Worm (Caenorhabditis elegans) whole organism, L2 larva: ENCODE results near the gene fipr-5.

Experiments used
- C34F6.9 ChIP-seq: fragments of 150-350 bp; optimal IDR thresholded peaks from 2 replicates; lab custom pipeline; 2014; ENCODE audit warnings: missing biosample characterization, missing genetic modification characterization
- R02D3.7 ChIP-seq: fragments of 150-350 bp; optimal IDR thresholded peaks from 2 replicates; lab custom pipeline; 2014; ENCODE audit warnings: missing biosample characterization, missing genetic modification characterization
- Y55F3AM.14 ChIP-seq: fragments of 200-800 bp; sonication (Bioruptor generic); optimal IDR thresholded peaks from 2 replicates; lab custom pipeline; 2018; ENCODE audit warnings: mild to moderate bottlenecking, missing genetic modification characterization, missing compliant biosample characterization
- alr-1 ChIP-seq: fragments of 150-350 bp; optimal IDR thresholded peaks from 2 replicates; lab custom pipeline; 2014; ENCODE audit warnings: missing biosample characterization, missing genetic modification characterization
- ama-1 ChIP-seq: fragments of 150-350 bp; optimal IDR thresholded peaks from 2 replicates; lab custom pipeline; 2018; ENCODE audit warnings: inconsistent platforms
- blmp-1 ChIP-seq: sonication (generic microtip); optimal IDR thresholded peaks from 2 replicates; lab custom pipeline; 2017; ENCODE audit warnings: missing genetic modification characterization, mild to moderate bottlenecking, missing compliant biosample characterization, antibody characterized with exemption, moderate library complexity; ENCODE audit not compliant: insufficient read depth
- crh-2 ChIP-seq: sonication (generic microtip); optimal IDR thresholded peaks from 2 replicates; lab custom pipeline; 2017; ENCODE audit warnings: missing biosample characterization, missing genetic modification characterization
- egl-27 ChIP-seq: sonication (generic microtip); optimal IDR thresholded peaks from 3 replicates; lab custom pipeline; 2017; ENCODE audit warnings: missing biosample characterization, missing genetic modification reagents, missing genetic modification characterization
- fos-1 ChIP-seq: fragments of 150-350 bp; optimal IDR thresholded peaks from 2 replicates; lab custom pipeline; 2014; ENCODE audit warnings: missing biosample characterization, missing genetic modification characterization
- gmeb-1 ChIP-seq: fragments of 150-350 bp; optimal IDR thresholded peaks from 2 replicates; lab custom pipeline; 2014; ENCODE audit warnings: missing biosample characterization, missing genetic modification characterization
- lin-13 ChIP-seq: fragments of 150-350 bp; optimal IDR thresholded peaks from 2 replicates; lab custom pipeline; 2014; ENCODE audit warnings: missing biosample characterization, missing genetic modification reagents, missing genetic modification characterization
- lin-39 ChIP-seq: fragments of 150-350 bp; optimal IDR thresholded peaks from 2 replicates; lab custom pipeline; 2014; ENCODE audit warnings: missing biosample characterization, missing genetic modification reagents, missing genetic modification characterization
- lsy-2 ChIP-seq, 2 experiments: fragments of 150-350 bp in 1 of 2; sonication (generic microtip) in 1 of 2; optimal IDR thresholded peaks; 2 replicates each; lab custom pipeline; 2014 to 2017; ENCODE audit warnings: missing biosample characterization in 2 of 2, missing genetic modification characterization in 2 of 2
- nhr-10 ChIP-seq: sonication (generic microtip); optimal IDR thresholded peaks from 2 replicates; lab custom pipeline; 2017; ENCODE audit warnings: missing biosample characterization, missing genetic modification characterization
- nhr-11 ChIP-seq: fragments of 150-350 bp; optimal IDR thresholded peaks from 2 replicates; lab custom pipeline; 2014; ENCODE audit warnings: missing biosample characterization, missing genetic modification characterization
- nhr-12 ChIP-seq: fragments of 150-350 bp; optimal IDR thresholded peaks from 2 replicates; lab custom pipeline; 2014; ENCODE audit warnings: missing biosample characterization, missing genetic modification characterization
- nhr-129 ChIP-seq: fragments of 150-350 bp; optimal IDR thresholded peaks from 2 replicates; lab custom pipeline; 2014; ENCODE audit warnings: missing biosample characterization, missing genetic modification characterization
- nhr-23 ChIP-seq: fragments of 150-350 bp; optimal IDR thresholded peaks from 2 replicates; lab custom pipeline; 2014; ENCODE audit warnings: missing biosample characterization, missing genetic modification reagents, missing genetic modification characterization
- nhr-237 ChIP-seq: fragments of 150-350 bp; optimal IDR thresholded peaks from 2 replicates; lab custom pipeline; 2014; ENCODE audit warnings: missing biosample characterization, missing genetic modification characterization
- nhr-25 ChIP-seq: fragments of 150-350 bp; sonication (generic microtip); optimal IDR thresholded peaks from 3 replicates; lab custom pipeline; 2014; ENCODE audit warnings: missing biosample characterization, missing genetic modification characterization
- nhr-6 ChIP-seq: fragments of 150-350 bp; optimal IDR thresholded peaks from 2 replicates; lab custom pipeline; 2014; ENCODE audit warnings: missing biosample characterization, missing genetic modification characterization
- nhr-77 ChIP-seq: fragments of 150-350 bp; optimal IDR thresholded peaks from 2 replicates; lab custom pipeline; 2014; ENCODE audit warnings: missing biosample characterization, missing genetic modification characterization
- peb-1 ChIP-seq: fragments of 150-350 bp; optimal IDR thresholded peaks from 2 replicates; lab custom pipeline; 2014; ENCODE audit warnings: missing biosample characterization, missing genetic modification characterization
- sma-3 ChIP-seq: sonication (generic microtip); optimal IDR thresholded peaks from 2 replicates; lab custom pipeline; 2016; ENCODE audit warnings: missing genetic modification reagents, missing genetic modification characterization, missing compliant biosample characterization
- sma-9 ChIP-seq, 2 experiments: fragments of 150-350 bp in 1 of 2; sonication (generic microtip) in 1 of 2; optimal IDR thresholded peaks; 2 replicates each; lab custom pipeline; 2014 to 2016; ENCODE audit warnings: missing genetic modification characterization in 2 of 2, mild to moderate bottlenecking in 1 of 2, missing biosample characterization in 1 of 2, missing compliant biosample characterization in 1 of 2, missing genetic modification reagents in 1 of 2, moderate library complexity in 1 of 2
- snpc-4 ChIP-seq: fragments of 150-350 bp; optimal IDR thresholded peaks from 2 replicates; lab custom pipeline; 2014; ENCODE audit warnings: missing biosample characterization, missing genetic modification characterization
- unc-39 ChIP-seq: fragments of 150-350 bp; optimal IDR thresholded peaks from 2 replicates; lab custom pipeline; 2014; ENCODE audit warnings: missing biosample characterization, missing genetic modification characterization
- unc-55 ChIP-seq: fragments of 150-350 bp; sonication (generic microtip); optimal IDR thresholded peaks from 3 replicates; lab custom pipeline; 2014; ENCODE audit warnings: missing biosample characterization, missing genetic modification reagents, missing genetic modification characterization
- unc-62 ChIP-seq: fragments of 150-350 bp; optimal IDR thresholded peaks from 2 replicates; lab custom pipeline; 2014; ENCODE audit warnings: missing biosample characterization, missing genetic modification reagents, missing genetic modification characterization
- ztf-11 ChIP-seq: sonication (generic microtip); optimal IDR thresholded peaks from 2 replicates; lab custom pipeline; 2017; ENCODE audit warnings: missing biosample characterization, missing genetic modification characterization

Gene fipr-5

ce11 chrV:10204863-10205338 lies 16.3 kb downstream of the fipr-5 start, which contains the start of the genes ZK856.19 and ZK856.11 (continued):
- TF ChIP-seq alr-1 (no peak), nhr-6 (no peak), nhr-237 (no peak), R02D3.7 (tag; lab: Kevin White, UChicago) (peak; percentile 52)

DNA sequence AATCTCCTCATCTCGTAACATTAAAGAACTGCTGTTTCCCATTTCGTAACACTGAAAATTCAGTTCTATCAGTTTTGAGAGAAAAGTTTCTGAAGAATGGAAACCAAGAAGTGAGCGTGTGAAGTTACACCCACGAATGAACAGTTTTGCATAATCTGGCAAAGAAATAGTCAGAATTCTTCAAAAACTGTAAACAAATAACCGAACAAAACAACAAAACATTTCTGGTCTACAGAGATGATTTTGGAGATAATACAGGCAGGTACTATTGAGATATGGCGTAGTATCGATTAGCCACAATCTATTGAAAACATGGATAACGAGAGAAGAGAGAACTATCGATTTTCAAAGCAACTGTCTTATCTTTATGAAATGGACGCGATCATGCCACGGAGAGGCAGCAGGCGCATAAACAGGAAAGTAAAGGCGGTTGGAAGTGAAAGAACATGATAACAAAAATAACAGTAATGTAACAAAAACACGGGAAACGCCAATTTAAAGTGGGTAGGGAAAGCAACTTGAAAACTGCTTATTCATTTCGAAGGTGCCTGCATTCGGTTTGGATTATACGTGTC lies 17.7 kb downstream of the fipr-5 start, which contains the start of gene chpf-1:
chpf-1 (minus strand) TSS at position 51 of the 575 bp plus-strand sequence.
- TF ChIP-seq nhr-129 (tag; lab: Kevin White, UChicago) (peak; percentile 14), sma-9 (GFP tag; optimal IDR thresholded peaks at IDR 0.05; lab: Kevin White, UChicago) (peak; percentile 2), sma-9 (tag; optimal IDR thresholded peaks at IDR 0.05; lab: Kevin White, UChicago) (no peak), blmp-1 (tag; lab: Kevin White, UChicago) (peak; percentile 59), Y55F3AM.14 (GFP tag; lab: Kevin White, UChicago) (no peak), fos-1 (tag; lab: Kevin White, UChicago) (peak; percentile 70), nhr-11 (tag; lab: Kevin White, UChicago) (no peak), ama-1 (lab: Kevin White, UChicago) (peak; percentile 17), unc-39 (no peak), lsy-2 (tag; optimal IDR thresholded peaks at IDR 0.05; lab: Kevin White, UChicago) (peak in 1 of 2 experiments; percentile 0), crh-2 (tag; lab: Kevin White, UChicago) (peak; percentile 76)
- TF ChIP-seq, all 48 proteins: peak for 7

- TF ChIP-seq R02D3.7 (tag; lab: Kevin White, UChicago), result no peak
- no peak for TF ChIP-seq nhr-10 (tag; lab: Kevin White, UChicago)
- TF ChIP-seq nhr-23 (tag; lab: Kevin White, UChicago), result no peak
- no peak for TF ChIP-seq lin-13 (GFP tag; lab: Kevin White, UChicago)
- no peak for TF ChIP-seq sma-3 (GFP tag; lab: Kevin White, UChicago)
- no peak for TF ChIP-seq ztf-11 (tag; lab: Kevin White, UChicago)
- TF ChIP-seq unc-62 (GFP tag; lab: Kevin White, UChicago), result no peak
- no peak for TF ChIP-seq lin-39 (tag; lab: Kevin White, UChicago)
- TF ChIP-seq nhr-12 (tag; lab: Kevin White, UChicago), result no peak
- no peak for TF ChIP-seq gmeb-1 (tag; lab: Kevin White, UChicago)
- no peak for TF ChIP-seq egl-27 (tag; lab: Kevin White, UChicago)
- TF ChIP-seq peb-1 (tag; lab: Kevin White, UChicago), result no peak
- TF ChIP-seq, all 48 proteins: peak for 0
These were observed 18.9 kb downstream of the fipr-5 start for ce11 chrV:10202340-10202739.

DNA sequence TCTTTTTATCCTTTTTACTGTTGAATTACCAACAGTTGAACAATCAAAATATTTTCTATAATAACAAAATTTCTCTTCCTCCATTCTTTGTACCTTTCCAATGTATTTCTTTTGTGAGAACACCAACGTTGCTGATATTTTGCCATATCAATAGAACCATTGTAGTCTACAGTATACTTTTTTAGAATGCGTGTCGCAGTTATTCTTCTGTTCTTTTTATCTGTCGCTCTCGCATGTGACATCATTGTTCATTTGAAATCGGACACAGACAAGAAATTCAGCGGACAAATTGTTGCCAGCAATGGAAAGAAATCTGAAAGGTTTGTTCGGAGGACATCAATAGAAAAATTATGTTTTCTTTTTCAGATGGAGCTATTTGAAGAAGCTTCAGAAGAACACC lies 19.3 kb downstream of the fipr-5 start, which contains the start of gene ZK856.7:
ZK856.7 (plus strand) TSS at position 186 of the 400 bp plus-strand sequence.
- TF ChIP-seq lsy-2 (tag; optimal IDR thresholded peaks at IDR 0.05; lab: Kevin White, UChicago) (peak in 1 of 2 experiments; percentile 11), peb-1 (tag; lab: Kevin White, UChicago) (no peak), crh-2 (tag; lab: Kevin White, UChicago) (peak; percentile 37), nhr-77 (no peak), unc-62 (GFP tag; lab: Kevin White, UChicago) (no peak), nhr-25 (tag; lab: Kevin White, UChicago) (peak; percentile 25)

DNA sequence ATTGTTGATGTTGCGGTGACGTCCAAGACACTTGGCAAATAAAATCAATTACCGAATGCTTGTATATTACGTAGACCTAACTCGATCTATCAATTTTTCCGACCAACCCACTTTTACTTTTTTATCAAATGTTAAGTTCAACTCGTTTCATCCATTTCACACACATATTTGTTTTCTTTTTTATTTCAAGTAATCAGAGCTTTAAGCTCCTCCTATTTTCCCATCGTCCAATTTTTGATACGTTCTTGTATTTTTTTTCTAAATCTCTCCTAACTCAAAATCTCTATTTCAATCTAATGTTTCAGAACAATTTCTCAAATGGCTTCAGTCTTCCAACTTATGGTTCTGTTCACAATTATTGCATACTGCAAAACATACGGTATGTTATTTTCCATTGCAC lies 22.8 kb downstream of the fipr-5 start, which contains the start of gene ZK856.6:
ZK856.6 (plus strand) TSS at position 301 of the 400 bp plus-strand sequence.
- TF ChIP-seq nhr-10 (tag; lab: Kevin White, UChicago) (no peak), snpc-4 (tag; lab: Kevin White, UChicago) (no peak), nhr-6 (no peak), lin-39 (tag; lab: Kevin White, UChicago) (no peak), sma-9 (GFP tag; optimal IDR thresholded peaks at IDR 0.05; lab: Kevin White, UChicago) (no peak), sma-9 (tag; optimal IDR thresholded peaks at IDR 0.05; lab: Kevin White, UChicago) (no peak), nhr-11 (tag; lab: Kevin White, UChicago) (no peak), ama-1 (lab: Kevin White, UChicago) (no peak), unc-55 (GFP tag; lab: Kevin White, UChicago) (no peak), C34F6.9 (tag; lab: Kevin White, UChicago) (no peak)
